Worm (Caenorhabditis elegans) whole organism, L3 larva: ENCODE measurements around the gene hal-2.

Experiments used
- ZK546.5 ChIP-seq: sonication (generic microtip); optimal IDR thresholded peaks from 2 replicates; lab custom pipeline; 2017; ENCODE audit warnings: missing biosample characterization, missing genetic modification characterization
- aly-2 ChIP-seq: fragments of 150-350 bp; optimal IDR thresholded peaks from 2 replicates; lab custom pipeline; 2014; ENCODE audit warnings: missing biosample characterization, missing genetic modification characterization
- ceh-28 ChIP-seq: fragments of 150-350 bp; optimal IDR thresholded peaks from 2 replicates; lab custom pipeline; 2014; ENCODE audit warnings: missing biosample characterization, missing genetic modification reagents, missing genetic modification characterization
- ceh-9 ChIP-seq: sonication (generic microtip); optimal IDR thresholded peaks from 2 replicates; lab custom pipeline; 2018; ENCODE audit warnings: missing biosample characterization, missing genetic modification characterization
- fos-1 ChIP-seq: fragments of 150-350 bp; optimal IDR thresholded peaks from 2 replicates; lab custom pipeline; 2014; ENCODE audit warnings: missing biosample characterization, missing genetic modification characterization
- hmg-11 ChIP-seq: sonication (generic microtip); optimal IDR thresholded peaks from 2 replicates; lab custom pipeline; 2016; ENCODE audit warnings: missing genetic modification characterization, missing compliant biosample characterization
- lin-15B ChIP-seq: fragments of 150-350 bp; optimal IDR thresholded peaks from 2 replicates; lab custom pipeline; 2014; ENCODE audit warnings: missing biosample characterization, missing genetic modification characterization
- lin-39 ChIP-seq: fragments of 150-350 bp; optimal IDR thresholded peaks from 2 replicates; lab custom pipeline; 2018; ENCODE audit warnings: missing biosample characterization, missing genetic modification reagents, missing genetic modification characterization
- mdl-1 ChIP-seq: fragments of 150-350 bp; optimal IDR thresholded peaks from 2 replicates; lab custom pipeline; 2014; ENCODE audit warnings: missing biosample characterization, missing genetic modification characterization
- nfya-1 ChIP-seq: sonication (generic microtip); optimal IDR thresholded peaks from 2 replicates; lab custom pipeline; 2017; ENCODE audit warnings: missing genetic modification characterization, mild to moderate bottlenecking, missing compliant biosample characterization, antibody characterized with exemption, moderate library complexity; ENCODE audit not compliant: insufficient read depth
- pha-4 ChIP-seq: fragments of 150-350 bp; optimal IDR thresholded peaks from 2 replicates; lab custom pipeline; 2014; ENCODE audit warnings: missing biosample characterization, missing genetic modification reagents, missing genetic modification characterization
- ztf-11 ChIP-seq: fragments of 150-350 bp; optimal IDR thresholded peaks from 2 replicates; lab custom pipeline; 2014; ENCODE audit warnings: missing biosample characterization, missing genetic modification characterization

- TF ChIP-seq fos-1 (tag; lab: Kevin White, UChicago): no peak
- no peak for TF ChIP-seq ztf-11
- no peak for TF ChIP-seq lin-15B
- TF ChIP-seq ceh-28 (tag; lab: Kevin White, UChicago): no peak
- no peak for TF ChIP-seq lin-39
- no peak for TF ChIP-seq nfya-1 (tag; lab: Kevin White, UChicago)
- no peak for TF ChIP-seq hmg-11
- TF ChIP-seq pha-4: no peak
- no peak for TF ChIP-seq ceh-9
- TF ChIP-seq ZK546.5 (tag; lab: Kevin White, UChicago): no peak
- TF ChIP-seq mdl-1 (tag; lab: Kevin White, UChicago): no peak
- TF ChIP-seq aly-2: no peak
Measured at ce11 chrIII:10118818-10119217, 30.1 kb upstream of the hal-2 start, which contains the start of gene ZK1128.3.
